Fruit fly (Drosophila melanogaster): Measurements from ENCODE around the gene CG12105.

The CG12105 gene

dm6 chr3L:1586266-1587054 is 29.1 kb downstream of the CG12105 start (continued):
- TF ChIP-seq zfh2 (GFP tag; optimal IDR thresholded peaks at IDR 0.05) = no peak
- peak; percentile 7 for TF ChIP-seq CG5245 (GFP tag; optimal IDR thresholded peaks at IDR 0.05)
- TF ChIP-seq CG11093 (GFP tag; IDR thresholded peaks at IDR 0.05) = no peak
- no peak for TF ChIP-seq az2 (GFP tag; optimal IDR thresholded peaks at IDR 0.05)
- peak; percentile 47; the same call in 1 of the 2 replicates for TF ChIP-seq sob (GFP tag; IDR thresholded peaks at IDR 0.05)
- TF ChIP-seq Rx (GFP tag; IDR thresholded peaks at IDR 0.05) = no peak
- peak; percentile 48; the same call in 1 of the 2 replicates for TF ChIP-seq tna (GFP tag; IDR thresholded peaks at IDR 0.05; ENCODE audit: partially characterized antibody)
- TF ChIP-seq rib (GFP tag; IDR thresholded peaks at IDR 0.05) = peak; percentile 65
- no peak for TF ChIP-seq CG4328 (GFP tag; optimal IDR thresholded peaks at IDR 0.05)
- TF ChIP-seq ems (GFP tag; optimal IDR thresholded peaks at IDR 0.05) = no peak
- no peak for TF ChIP-seq CG17361 (GFP tag; IDR thresholded peaks at IDR 0.05)
- TF ChIP-seq sisA (GFP tag; IDR thresholded peaks at IDR 0.05) = no peak
- TF ChIP-seq HHEX (GFP tag; optimal IDR thresholded peaks at IDR 0.05) = peak; percentile 46
- peak; percentile 9; the same call in 1 of the 2 replicates for TF ChIP-seq CG1024 (GFP tag; IDR thresholded peaks at IDR 0.05)
- peak; percentile 27; the same call in 1 of the 2 replicates for TF ChIP-seq Awh (GFP tag; IDR thresholded peaks at IDR 0.05)
- TF ChIP-seq schlank (tag; optimal IDR thresholded peaks at IDR 0.05) = no peak
- no peak for TF ChIP-seq CG13775 (GFP tag; optimal IDR thresholded peaks at IDR 0.05)
- TF ChIP-seq slbo (GFP tag; IDR thresholded peaks at IDR 0.05) = no peak
- peak; percentile 99 for TF ChIP-seq yki (optimal IDR thresholded peaks at IDR 0.05)
- TF ChIP-seq CG11560 (tag; IDR thresholded peaks at IDR 0.05) = no peak
- no peak for TF ChIP-seq CG12391 (tag; optimal IDR thresholded peaks at IDR 0.05)
- peak; percentile 59 for TF ChIP-seq exex (tag; optimal IDR thresholded peaks at IDR 0.05)
- TF ChIP-seq kay (GFP tag; optimal IDR thresholded peaks at IDR 0.05) = no peak
- peak; percentile 9 for TF ChIP-seq Spps (tag; optimal IDR thresholded peaks at IDR 0.05)
- TF ChIP-seq cad (GFP tag; optimal IDR thresholded peaks at IDR 0.05) = no peak
- no peak for TF ChIP-seq MBD-R2 (GFP tag; IDR thresholded peaks at IDR 0.05)
- TF ChIP-seq CG18262 (tag; optimal IDR thresholded peaks at IDR 0.05) = no peak
- TF ChIP-seq Bgb (GFP tag; IDR thresholded peaks at IDR 0.05; ENCODE audit: partially characterized antibody) = peak; percentile 62
- no peak for TF ChIP-seq dati (GFP tag; IDR thresholded peaks at IDR 0.05)
- TF ChIP-seq Poxn (GFP tag; IDR thresholded peaks at IDR 0.05) = no peak
- peak; percentile 9 for TF ChIP-seq Side (GFP tag; optimal IDR thresholded peaks at IDR 0.05)
- no peak for TF ChIP-seq CG3847 (GFP tag; IDR thresholded peaks at IDR 0.05)
- TF ChIP-seq NFAT (GFP tag; IDR thresholded peaks at IDR 0.05) = 0 out of 2 replicates have a peak, but pooled peaks have one; percentile 19
- TF ChIP-seq CG2889 (GFP tag; IDR thresholded peaks at IDR 0.05) = no peak
- peak; percentile 73 for TF ChIP-seq HLHmδ (GFP tag; optimal IDR thresholded peaks at IDR 0.05)
- no peak for TF ChIP-seq CG4820 (GFP tag; optimal IDR thresholded peaks at IDR 0.05)
- peak; percentile 3 for TF ChIP-seq CG2712 (tag; optimal IDR thresholded peaks at IDR 0.05)
- no peak for TF ChIP-seq CG11247 (GFP tag; IDR thresholded peaks at IDR 0.05)
- TF ChIP-seq hbn (GFP tag; IDR thresholded peaks at IDR 0.05; ENCODE audit: partially characterized antibody) = peak; percentile 58
- 0 out of 3 replicates have a peak, but pooled peaks have one; percentile 45 for TF ChIP-seq HLH4C (GFP tag; IDR thresholded peaks at IDR 0.05; ENCODE audit: partially characterized antibody)
- TF ChIP-seq onecut (GFP tag; IDR thresholded peaks at IDR 0.05) = peak; percentile 31; the same call in 1 of the 2 replicates
- TF ChIP-seq Atf-2 (GFP tag; optimal IDR thresholded peaks at IDR 0.05) = no peak
- TF ChIP-seq CG1647 (GFP tag; optimal IDR thresholded peaks at IDR 0.05) = no peak
- no peak for TF ChIP-seq Asciz (GFP tag; optimal IDR thresholded peaks at IDR 0.05)
- no peak for TF ChIP-seq ERR (GFP tag; optimal IDR thresholded peaks at IDR 0.05)
- TF ChIP-seq gcm2 (GFP tag; optimal IDR thresholded peaks at IDR 0.05) = no peak
- TF ChIP-seq CG13287 (GFP tag; IDR thresholded peaks at IDR 0.05; ENCODE audit: partially characterized antibody) = peak; percentile 67
- TF ChIP-seq tio (GFP tag; optimal IDR thresholded peaks at IDR 0.05) = no peak
- no peak for TF ChIP-seq D (optimal IDR thresholded peaks at IDR 0.05)
- no peak for TF ChIP-seq D (GFP tag; optimal IDR thresholded peaks at IDR 0.05)
- TF ChIP-seq CG16779 (GFP tag; IDR thresholded peaks at IDR 0.05) = no peak
